Worm (Caenorhabditis elegans): ENCODE results near the gene rab-6.2.

ce11 chrX:17215753-17216152 is 6.5 kb upstream of the rab-6.2 start:
- TF ChIP-seq fos-1 (tag; optimal IDR thresholded peaks at IDR 0.05) (no peak), ZK546.5 (tag; optimal IDR thresholded peaks at IDR 0.05) (no peak), snpc-4 (tag; optimal IDR thresholded peaks at IDR 0.05) (no peak), unc-62 (GFP tag; optimal IDR thresholded peaks at IDR 0.05) (no peak), ztf-11 (tag; optimal IDR thresholded peaks at IDR 0.05) (no peak), lin-13 (GFP tag; optimal IDR thresholded peaks at IDR 0.05) (no peak), ceh-82 (tag; optimal IDR thresholded peaks at IDR 0.05) (no peak), R02D3.7 (tag; optimal IDR thresholded peaks at IDR 0.05) (no peak), egl-27 (tag; optimal IDR thresholded peaks at IDR 0.05) (no peak)

Measured in whole organism, L2 larva.